Fruit fly (Drosophila melanogaster) ovary, adult (tissue): ENCODE measurements around the gene Hus1-like.

Experiments used
- CG17801 ChIP-seq: fragments of 200-800 bp; optimal IDR thresholded peaks from 2 replicates; lab custom pipeline; 2019; ENCODE audit warnings: missing biosample characterization, mild to moderate bottlenecking, missing genetic modification characterization, moderate library complexity; ENCODE audit not compliant: partially characterized antibody

Hus1-like gene

DNA sequence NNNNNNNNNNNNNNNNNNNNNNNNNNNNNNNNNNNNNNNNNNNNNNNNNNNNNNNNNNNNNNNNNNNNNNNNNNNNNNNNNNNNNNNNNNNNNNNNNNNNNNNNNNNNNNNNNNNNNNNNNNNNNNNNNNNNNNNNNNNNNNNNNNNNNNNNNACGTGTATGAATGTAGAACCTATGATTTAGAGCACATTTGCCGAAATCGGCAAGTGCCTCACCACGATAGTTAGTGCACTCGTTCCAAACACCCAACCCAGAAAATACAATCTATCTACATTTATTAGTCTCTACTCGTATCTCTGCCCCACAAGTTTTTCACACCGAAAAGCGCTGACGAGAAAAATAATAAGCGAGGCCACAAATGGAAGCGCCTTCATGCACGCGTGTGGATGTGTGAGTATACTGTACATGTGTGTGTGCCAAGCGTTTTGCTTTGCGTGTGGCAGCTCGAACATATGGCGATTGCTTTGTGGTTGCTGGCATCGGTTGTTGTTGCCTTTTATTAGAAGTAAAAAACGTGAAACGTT is 7.7 kb downstream of the Hus1-like start:
- TF ChIP-seq CG17801, result no peak

DNA sequence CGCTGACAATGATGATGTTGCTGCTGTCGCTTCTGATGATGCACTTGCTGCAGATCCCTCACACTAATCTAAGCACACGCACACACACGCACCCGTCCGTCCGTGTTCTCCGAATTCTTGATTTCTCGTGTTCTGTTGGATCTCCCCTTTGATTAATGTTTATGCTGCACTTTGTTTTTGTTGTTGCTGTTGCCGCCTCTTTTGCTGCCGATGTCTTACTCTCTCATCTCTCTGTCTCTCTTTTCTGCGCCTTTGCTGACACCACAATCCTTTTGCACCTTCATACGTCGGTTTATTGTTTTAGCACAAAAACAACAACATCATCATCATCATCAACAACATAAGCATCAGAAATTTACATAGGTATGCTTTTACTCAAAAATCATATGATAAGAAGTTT is 13.9 kb downstream of the Hus1-like start:
- TF ChIP-seq CG17801, result no peak

DNA sequence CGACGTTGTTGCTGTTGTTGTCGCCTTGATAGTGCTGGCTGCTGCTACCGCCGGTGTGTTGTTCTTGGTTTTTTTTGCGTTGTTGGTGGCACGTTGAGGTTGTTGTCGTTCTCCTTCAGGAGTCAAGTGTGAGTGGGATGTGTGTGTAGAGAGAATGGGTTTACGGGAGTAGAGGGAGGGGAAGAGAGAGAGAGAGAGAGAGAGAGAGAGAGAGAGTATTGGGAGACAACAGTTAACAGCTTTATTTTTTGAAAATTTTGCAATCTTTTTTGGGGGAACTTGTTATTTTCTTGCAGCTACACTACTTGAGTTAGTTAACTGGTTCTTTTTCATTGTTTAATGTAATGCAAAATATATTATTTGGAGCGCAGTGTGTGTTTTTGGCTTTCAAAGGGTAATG is 14.3 kb downstream of the Hus1-like start:
- TF ChIP-seq CG17801, result no peak

DNA sequence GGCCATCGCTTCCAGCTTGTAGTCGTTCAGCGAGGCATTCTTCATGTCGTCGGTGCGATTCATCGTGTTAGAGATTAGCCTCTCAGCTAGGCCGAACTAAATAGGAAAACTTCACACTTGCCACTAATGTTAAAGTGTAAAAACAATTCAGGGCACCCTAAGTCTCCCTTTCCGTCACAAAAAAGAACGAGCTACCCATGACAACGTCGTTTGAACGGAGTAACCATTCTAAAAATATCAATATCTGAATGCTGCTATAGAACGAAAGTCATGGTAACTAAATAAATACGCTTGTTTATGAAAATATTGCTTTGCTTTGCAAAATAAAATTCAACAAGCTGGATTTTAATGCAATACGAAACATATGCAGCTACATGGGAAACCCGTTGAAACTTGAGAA is 27.3 kb downstream of the Hus1-like start, which contains the start of gene Ccdc39:
TSS of gene Ccdc39 (minus strand) at position 101 of the 400 bp plus-strand sequence.
- TF ChIP-seq CG17801, result no peak

DNA sequence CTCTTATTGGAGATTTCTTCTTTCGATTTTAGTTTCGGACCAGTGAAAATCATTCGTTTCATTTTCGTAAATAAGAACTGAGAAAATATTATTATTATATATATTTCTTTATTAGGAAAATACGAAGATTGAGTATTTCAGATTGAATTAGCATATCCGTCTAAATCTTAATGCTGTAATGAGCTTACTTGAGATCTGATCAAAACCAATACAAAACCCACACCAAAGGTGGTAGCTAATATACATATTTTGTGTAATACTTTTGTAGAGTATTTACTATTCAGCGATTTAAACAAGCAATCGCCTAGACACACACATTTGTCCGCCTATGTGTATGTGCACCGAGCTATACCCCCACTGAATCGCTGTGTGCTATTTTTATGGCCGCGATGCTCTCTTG is 31.2 kb downstream of the Hus1-like start:
- no peak for TF ChIP-seq CG17801

DNA sequence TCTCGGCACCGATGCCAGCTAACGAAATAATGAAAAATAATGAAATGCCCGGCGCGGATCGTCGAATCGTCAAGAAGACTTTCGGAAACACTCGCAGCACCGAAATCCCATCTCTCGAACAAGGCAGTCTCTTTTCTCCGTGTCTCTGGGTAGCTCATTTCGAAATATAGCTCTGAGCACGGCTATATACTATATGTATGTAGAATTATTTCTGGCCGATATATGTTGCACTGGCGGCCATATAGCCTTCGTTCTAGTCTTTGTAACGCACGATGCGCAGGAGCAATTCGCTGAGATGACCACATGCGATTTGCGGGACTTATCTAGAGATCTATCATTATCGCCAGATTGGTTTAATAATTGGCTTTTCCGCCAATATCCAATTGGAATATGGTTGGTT is 31.6 kb downstream of the Hus1-like start, which contains the start of gene CG14655:
TSS of gene CG14655 (minus strand) at position 41 of the 400 bp plus-strand sequence.
- TF ChIP-seq CG17801, result no peak

DNA sequence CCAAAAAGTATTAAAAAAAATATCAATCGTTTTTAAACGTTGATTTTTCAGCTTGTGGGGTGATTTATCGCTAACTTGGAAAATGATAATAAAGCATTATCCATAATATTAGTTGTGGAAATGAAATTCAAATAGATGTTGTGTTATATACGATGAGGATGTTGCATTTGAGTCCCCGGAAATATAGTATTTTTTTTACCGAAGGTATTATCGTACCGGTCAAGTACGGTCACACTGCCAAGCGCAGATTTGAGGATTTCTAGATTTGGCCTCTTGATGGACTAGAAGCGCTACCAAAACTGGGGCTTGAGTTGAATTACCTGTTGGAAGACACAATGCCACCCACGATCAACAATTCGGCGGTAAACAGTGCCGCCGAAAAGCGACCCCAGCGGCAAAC is 36.5 kb downstream of the Hus1-like start:
- no peak for TF ChIP-seq CG17801

DNA sequence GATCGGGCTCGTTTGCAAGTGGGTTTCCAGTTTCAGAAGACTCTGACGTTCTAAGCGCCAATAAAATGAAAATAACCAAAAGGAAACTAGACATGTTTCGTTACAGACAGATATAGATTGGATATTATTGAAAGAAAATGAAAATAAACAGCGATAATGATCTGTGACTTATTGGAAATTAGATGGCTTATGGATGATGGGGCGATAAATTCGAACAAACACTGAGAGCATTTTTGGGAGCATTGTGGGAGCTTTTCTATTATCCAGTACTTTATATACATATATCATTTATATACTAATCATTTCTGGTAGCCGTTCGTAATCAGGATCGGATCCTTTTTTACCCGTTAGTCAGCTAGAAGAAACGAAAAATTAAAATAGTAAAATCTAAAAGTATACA is 36.9 kb downstream of the Hus1-like start, which contains the start of gene CG44088:
TSS of gene CG44088 (minus strand) at position 101 of the 400 bp plus-strand sequence.
- TF ChIP-seq CG17801, result no peak

DNA sequence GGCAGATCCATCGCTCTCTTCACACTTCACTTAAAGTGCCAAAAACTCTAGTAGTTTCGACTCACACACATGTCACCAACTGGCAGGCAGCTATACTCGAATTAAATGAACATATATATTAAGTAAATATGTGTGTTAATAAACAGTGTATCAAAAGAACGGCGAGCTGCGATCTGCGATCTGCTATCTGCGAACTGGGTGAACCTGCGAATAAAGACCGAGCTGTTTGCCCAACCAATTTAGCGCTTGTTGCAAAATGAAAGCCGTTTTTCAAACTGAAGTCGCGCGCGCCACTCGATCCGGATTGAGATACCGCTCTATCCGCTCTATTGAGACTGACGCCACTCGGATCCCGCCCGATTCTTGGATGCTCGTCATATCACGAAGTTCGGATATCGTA is 38.8 kb downstream of the Hus1-like start, which contains the start of gene CG44098:
TSS of gene CG44098 (minus strand) at position 101 of the 400 bp plus-strand sequence.
- no peak for TF ChIP-seq CG17801

DNA sequence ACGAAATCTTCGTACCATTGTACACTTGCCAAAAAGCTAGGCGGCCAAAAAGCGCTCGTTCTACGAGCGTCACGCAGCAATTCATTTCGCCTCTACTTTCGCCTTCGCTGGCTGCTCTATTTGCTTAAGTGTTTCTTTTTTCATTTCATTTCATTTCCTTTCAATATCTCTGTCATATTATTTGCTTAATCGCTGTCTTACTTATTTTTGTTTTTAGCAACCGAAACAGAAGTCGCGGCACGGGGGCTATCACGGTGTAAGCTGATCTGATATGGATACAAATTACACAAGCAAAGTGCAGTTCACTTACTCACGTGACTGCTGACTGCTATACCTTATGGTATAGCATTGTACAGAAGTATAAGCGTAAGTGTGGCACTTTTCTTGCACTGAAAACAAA is 40.6 kb downstream of the Hus1-like start:
- TF ChIP-seq CG17801, result no peak

DNA sequence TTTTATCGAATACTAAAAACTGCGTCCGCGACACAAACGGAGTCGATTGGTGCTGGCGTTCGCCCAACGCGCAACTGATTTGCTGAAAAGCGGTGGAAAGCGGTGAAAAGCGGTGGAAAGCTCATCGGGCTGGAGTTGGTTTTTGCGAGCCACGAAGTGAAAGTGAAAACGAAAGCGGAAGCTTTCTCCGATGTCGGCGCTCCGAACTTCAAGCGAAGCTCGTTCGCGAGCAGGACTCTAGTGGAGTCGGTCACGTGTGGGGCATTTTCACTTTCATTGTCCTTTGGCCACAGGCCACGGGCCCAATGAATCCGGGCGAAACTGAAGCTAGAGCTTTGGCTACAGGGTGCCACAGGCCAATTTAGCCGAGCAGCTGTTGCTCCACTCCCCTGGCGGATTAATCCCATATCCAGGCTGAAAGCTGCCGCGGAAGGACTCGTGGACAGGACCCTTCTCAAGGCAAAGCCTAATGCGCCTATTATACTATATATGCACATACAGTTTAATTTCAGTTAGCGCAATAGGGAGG is 43.1 kb downstream of the Hus1-like start:
- TF ChIP-seq CG17801, result no peak

DNA sequence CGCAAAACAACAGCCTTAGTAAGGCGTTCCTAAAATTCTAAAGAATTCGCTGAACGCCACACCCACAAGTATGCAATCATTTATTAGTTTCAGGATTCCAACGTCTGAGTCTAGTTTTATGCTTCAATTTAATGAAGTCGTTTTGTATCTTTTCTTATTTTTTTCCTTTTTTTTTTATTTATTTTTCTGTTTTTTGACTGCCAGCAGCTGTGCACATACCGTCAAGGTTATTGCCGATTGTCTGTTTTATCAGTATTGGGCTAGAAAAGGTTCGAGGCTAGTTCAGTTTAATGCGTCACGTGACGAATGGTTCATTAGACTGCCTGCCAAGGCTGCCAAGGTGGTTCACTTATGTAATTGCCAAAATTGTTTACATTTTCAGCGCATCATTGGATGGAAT is 50.5 kb downstream of the Hus1-like start:
- TF ChIP-seq CG17801, result no peak
